Fruit fly (Drosophila melanogaster) whole organism, pupa: ENCODE data around the gene Gug.
A peak's percentile ranks its signal among the peaks of the same experiment; 100 is the strongest.

ENCODE experiments used
- CG10348 ChIP-seq: fragments of 200-800 bp; sonication (Bioruptor generic); IDR thresholded peaks from 2 replicates; pipeline ENCODE4 v1.3.6; 2022; ENCODE audit warnings: missing biosample characterization, missing genetic modification characterization
- CG12605 ChIP-seq: fragments of 200-800 bp; sonication (Bioruptor generic); IDR thresholded peaks from 2 replicates; pipeline ENCODE4 v1.3.6; 2022; ENCODE audit warnings: missing biosample characterization, missing genetic modification characterization
- CG13204 ChIP-seq: fragments of 200-800 bp; sonication (Bioruptor generic); optimal IDR thresholded peaks from 2 replicates; lab custom pipeline; 2018; ENCODE audit warnings: missing biosample characterization, mild to moderate bottlenecking, missing genetic modification characterization, moderate library complexity
- CG14655 ChIP-seq: fragments of 200-800 bp; sonication (Bioruptor generic); optimal IDR thresholded peaks from 3 replicates; lab custom pipeline; 2017; ENCODE audit warnings: mild to moderate bottlenecking, missing biosample characterization, missing genetic modification reagents, missing genetic modification characterization
- CG15710 ChIP-seq: fragments of 200-800 bp; sonication (Bioruptor generic); optimal IDR thresholded peaks from 2 replicates; lab custom pipeline; 2018; ENCODE audit warnings: missing biosample characterization, mild to moderate bottlenecking, missing genetic modification characterization, moderate library complexity
- CG17806 ChIP-seq: fragments of 200-800 bp; sonication (Bioruptor generic); optimal IDR thresholded peaks from 2 replicates; lab custom pipeline; 2018; ENCODE audit warnings: missing biosample characterization, mild to moderate bottlenecking, missing genetic modification characterization, moderate library complexity
- CG32121 ChIP-seq: fragments of 200-800 bp; sonication (Bioruptor generic); IDR thresholded peaks from 2 replicates; pipeline ENCODE4 v1.3.6; 2022; ENCODE audit warnings: missing biosample characterization, missing genetic modification characterization
- CG34367 ChIP-seq: fragments of 200-800 bp; sonication (Bioruptor generic); optimal IDR thresholded peaks from 2 replicates; lab custom pipeline; 2018; ENCODE audit warnings: missing biosample characterization, mild to moderate bottlenecking, missing genetic modification characterization
- CG4496 ChIP-seq: fragments of 200-800 bp; sonication (Bioruptor generic); IDR thresholded peaks from 3 replicates; pipeline ENCODE4 v1.3.6; 2022; ENCODE audit warnings: missing biosample characterization, missing genetic modification characterization
- CG8159 ChIP-seq: fragments of 200-800 bp; sonication (Bioruptor generic); optimal IDR thresholded peaks from 3 replicates; lab custom pipeline; 2018; ENCODE audit warnings: missing biosample characterization, mild to moderate bottlenecking, missing genetic modification characterization, moderate library complexity
- CG8301 ChIP-seq: fragments of 200-800 bp; sonication (Bioruptor generic); optimal IDR thresholded peaks from 2 replicates; lab custom pipeline; 2018; ENCODE audit warnings: missing biosample characterization, mild to moderate bottlenecking, missing genetic modification characterization
- CG9948 ChIP-seq: fragments of 200-800 bp; sonication (Bioruptor generic); optimal IDR thresholded peaks from 2 replicates; lab custom pipeline; 2018; ENCODE audit warnings: missing biosample characterization, mild to moderate bottlenecking, missing genetic modification characterization, moderate library complexity
- D1 ChIP-seq: fragments of 200-800 bp; sonication (Bioruptor generic); optimal IDR thresholded peaks from 2 replicates; lab custom pipeline; 2018; ENCODE audit warnings: missing biosample characterization, mild to moderate bottlenecking, missing genetic modification characterization, moderate library complexity
- EcR ChIP-seq: fragments of 200-800 bp; sonication (Bioruptor generic); optimal IDR thresholded peaks from 3 replicates; lab custom pipeline; 2019; ENCODE audit warnings: missing biosample characterization, missing genetic modification characterization, mild to moderate bottlenecking, moderate library complexity, missing genetic modification reagents
- Ets98B ChIP-seq: fragments of 200-800 bp; sonication (Bioruptor generic); IDR thresholded peaks from 2 replicates; pipeline ENCODE4 v1.3.6; 2022; ENCODE audit warnings: missing biosample characterization, missing genetic modification characterization
- Pif1A ChIP-seq: fragments of 200-800 bp; sonication (Bioruptor generic); optimal IDR thresholded peaks from 3 replicates; lab custom pipeline; 2016; ENCODE audit warnings: missing biosample characterization, missing genetic modification characterization
- Pif1B ChIP-seq: fragments of 200-800 bp; sonication (Bioruptor generic); optimal IDR thresholded peaks from 3 replicates; lab custom pipeline; 2016; ENCODE audit warnings: missing biosample characterization, missing genetic modification characterization
- Snoo ChIP-seq: fragments of 200-800 bp; sonication (Bioruptor generic); optimal IDR thresholded peaks from 3 replicates; lab custom pipeline; 2017; ENCODE audit warnings: missing biosample characterization, mild to moderate bottlenecking, missing genetic modification characterization, inconsistent platforms
- fd96Ca ChIP-seq: fragments of 200-800 bp; sonication (Bioruptor generic); IDR thresholded peaks from 3 replicates; pipeline ENCODE4 v1.3.6; 2022; ENCODE audit warnings: missing biosample characterization, missing genetic modification characterization
- gl ChIP-seq: fragments of 200-800 bp; sonication (Bioruptor generic); optimal IDR thresholded peaks from 2 replicates; lab custom pipeline; 2018; ENCODE audit warnings: missing biosample characterization, mild to moderate bottlenecking, missing genetic modification characterization
- rn ChIP-seq: fragments of 200-800 bp; sonication (Bioruptor generic); IDR thresholded peaks from 2 replicates; pipeline ENCODE4 v1.3.6; 2022; ENCODE audit warnings: missing biosample characterization, missing genetic modification characterization

The Gug gene

dm6 chr3L:8460050-8460878, 10.5 kb downstream of the Gug start:
- TF ChIP-seq CG8159 (tag; lab: Kevin White, UChicago) (peak; percentile 52), Pif1A (GFP tag; lab: Kevin White, UChicago) (peak; percentile 41), CG10348 (GFP tag; lab: Robert Waterston, UW) (no peak), CG8301 (tag; lab: Kevin White, UChicago) (peak; percentile 19), CG13204 (GFP tag; lab: Kevin White, UChicago) (peak; percentile 79), Snoo (tag; lab: Kevin White, UChicago) (peak; percentile 8), Pif1B (GFP tag; lab: Kevin White, UChicago) (no peak), rn (GFP tag; lab: Robert Waterston, UW) (no peak), CG9948 (tag; lab: Kevin White, UChicago) (peak; percentile 37), CG12605 (GFP tag; lab: Robert Waterston, UW) (no peak), EcR (GFP tag; lab: Kevin White, UChicago) (peak; percentile 67), D1 (no peak), CG34367 (peak; percentile 11), CG32121 (no peak), CG17806 (tag; lab: Kevin White, UChicago) (peak; percentile 15), CG15710 (peak; percentile 26), CG14655 (GFP tag; lab: Kevin White, UChicago) (peak; percentile 40), CG4496 (GFP tag; lab: Robert Waterston, UW) (peak; percentile 40; the same call in 1 of the 3 replicates), Ets98B (GFP tag; lab: Robert Waterston, UW) (peak; percentile 33; the same call in 1 of the 2 replicates)
- TF ChIP-seq, all 21 proteins: peak for 13

dm6 chr3L:8461229-8462004, 11.7 kb downstream of the Gug start:
- no peak for TF ChIP-seq Pif1A (GFP tag; lab: Kevin White, UChicago)
- no peak for TF ChIP-seq EcR (GFP tag; lab: Kevin White, UChicago)
- TF ChIP-seq CG32121 = no peak
- no peak for TF ChIP-seq CG10348 (GFP tag; lab: Robert Waterston, UW)
- no peak for TF ChIP-seq CG8301 (tag; lab: Kevin White, UChicago)
- TF ChIP-seq fd96Ca (GFP tag; lab: Robert Waterston, UW) = no peak
- TF ChIP-seq CG17806 (tag; lab: Kevin White, UChicago) = peak; percentile 35
- no peak for TF ChIP-seq rn (GFP tag; lab: Robert Waterston, UW)
- TF ChIP-seq Pif1B (GFP tag; lab: Kevin White, UChicago) = peak; percentile 53
- no peak for TF ChIP-seq Snoo (tag; lab: Kevin White, UChicago)
- peak; percentile 6 for TF ChIP-seq CG34367
- TF ChIP-seq Ets98B (GFP tag; lab: Robert Waterston, UW) = no peak
- peak; percentile 47 for TF ChIP-seq CG15710
- peak; percentile 45 for TF ChIP-seq CG9948 (tag; lab: Kevin White, UChicago)
- TF ChIP-seq CG13204 (GFP tag; lab: Kevin White, UChicago) = no peak
- TF ChIP-seq CG4496 (GFP tag; lab: Robert Waterston, UW) = no peak
- no peak for TF ChIP-seq CG12605 (GFP tag; lab: Robert Waterston, UW)
- no peak for TF ChIP-seq gl (tag; lab: Kevin White, UChicago)
- no peak for TF ChIP-seq D1
- no peak for TF ChIP-seq CG14655 (GFP tag; lab: Kevin White, UChicago)
- TF ChIP-seq CG8159 (tag; lab: Kevin White, UChicago) = peak; percentile 67

dm6 chr3L:8480944-8481343, 31.2 kb downstream of the Gug start:
- TF ChIP-seq CG32121 = no peak
- TF ChIP-seq gl (tag; lab: Kevin White, UChicago) = no peak
- TF ChIP-seq rn (GFP tag; lab: Robert Waterston, UW) = no peak
- no peak for TF ChIP-seq CG12605 (GFP tag; lab: Robert Waterston, UW)
- no peak for TF ChIP-seq CG13204 (GFP tag; lab: Kevin White, UChicago)
- TF ChIP-seq CG15710 = no peak
- TF ChIP-seq Snoo (tag; lab: Kevin White, UChicago) = no peak
- TF ChIP-seq Pif1B (GFP tag; lab: Kevin White, UChicago) = no peak
- TF ChIP-seq EcR (GFP tag; lab: Kevin White, UChicago) = no peak
- TF ChIP-seq CG8159 (tag; lab: Kevin White, UChicago) = no peak
- TF ChIP-seq CG34367 = no peak
- TF ChIP-seq CG10348 (GFP tag; lab: Robert Waterston, UW) = no peak
- no peak for TF ChIP-seq D1
- TF ChIP-seq fd96Ca (GFP tag; lab: Robert Waterston, UW) = no peak
- no peak for TF ChIP-seq Pif1A (GFP tag; lab: Kevin White, UChicago)
- no peak for TF ChIP-seq CG14655 (GFP tag; lab: Kevin White, UChicago)
- no peak for TF ChIP-seq CG8301 (tag; lab: Kevin White, UChicago)
- TF ChIP-seq CG17806 (tag; lab: Kevin White, UChicago) = no peak
- no peak for TF ChIP-seq CG9948 (tag; lab: Kevin White, UChicago)
- TF ChIP-seq, all 21 proteins: peak for 0

- TF ChIP-seq Pif1B (GFP tag; lab: Kevin White, UChicago) = peak; percentile 68
- TF ChIP-seq CG8301 (tag; lab: Kevin White, UChicago) = peak; percentile 68
- peak; percentile 63 for TF ChIP-seq CG34367
- TF ChIP-seq Snoo (tag; lab: Kevin White, UChicago) = peak; percentile 56
- TF ChIP-seq Ets98B (GFP tag; lab: Robert Waterston, UW) = peak; percentile 81
- no peak for TF ChIP-seq CG13204 (GFP tag; lab: Kevin White, UChicago)
- no peak for TF ChIP-seq Pif1A (GFP tag; lab: Kevin White, UChicago)
- TF ChIP-seq CG14655 (GFP tag; lab: Kevin White, UChicago) = no peak
- TF ChIP-seq CG9948 (tag; lab: Kevin White, UChicago) = peak; percentile 53
- peak; percentile 86 for TF ChIP-seq CG4496 (GFP tag; lab: Robert Waterston, UW)
- peak; percentile 40 for TF ChIP-seq EcR (GFP tag; lab: Kevin White, UChicago)
- peak; percentile 65; the same call in 1 of the 2 replicates for TF ChIP-seq CG12605 (GFP tag; lab: Robert Waterston, UW)
- TF ChIP-seq CG8159 (tag; lab: Kevin White, UChicago) = peak; percentile 64
- TF ChIP-seq rn (GFP tag; lab: Robert Waterston, UW) = no peak
- TF ChIP-seq CG15710 = peak; percentile 60
- no peak for TF ChIP-seq gl (tag; lab: Kevin White, UChicago)
- peak; percentile 75 for TF ChIP-seq CG32121
- TF ChIP-seq CG17806 (tag; lab: Kevin White, UChicago) = peak; percentile 69
- TF ChIP-seq fd96Ca (GFP tag; lab: Robert Waterston, UW) = peak; percentile 48; the same call in 2 of the 3 replicates
- no peak for TF ChIP-seq CG10348 (GFP tag; lab: Robert Waterston, UW)
Observed at dm6 chr3L:8506975-8507441, 57.3 kb downstream of the Gug start, which contains the start of gene CG43163. CG43163 (minus strand) TSS chr3L:8507146.
